Worm (Caenorhabditis elegans): ENCODE data around the gene snt-7.

snt-7 gene

ce11 chrX:15168424-15168823 is 30.5 kb downstream of the snt-7 start, which contains the start of gene ocr-3:
Gene ocr-3, plus strand, starts transcription at chrX:15168724.
- TF ChIP-seq W03F9.2 (tag; optimal IDR thresholded peaks at IDR 0.05) = no peak
- TF ChIP-seq dao-5 (tag; optimal IDR thresholded peaks at IDR 0.05) = no peak
- TF ChIP-seq him-1 (tag; optimal IDR thresholded peaks at IDR 0.05) = no peak

ce11 chrX:15167692-15168091 is 31.3 kb downstream of the snt-7 start:
- TF ChIP-seq him-1 (tag; optimal IDR thresholded peaks at IDR 0.05) (no peak), dao-5 (tag; optimal IDR thresholded peaks at IDR 0.05) (no peak), W03F9.2 (tag; optimal IDR thresholded peaks at IDR 0.05) (no peak)

ce11 chrX:15166122-15166521 is 32.8 kb downstream of the snt-7 start, which contains the start of gene T10B10.8:
Gene T10B10.8, minus strand, starts transcription at chrX:15166222.
- TF ChIP-seq dao-5 (tag; optimal IDR thresholded peaks at IDR 0.05) = no peak
- no peak for TF ChIP-seq him-1 (tag; optimal IDR thresholded peaks at IDR 0.05)
- TF ChIP-seq W03F9.2 (tag; optimal IDR thresholded peaks at IDR 0.05) = no peak

ce11 chrX:15164108-15164507 is 34.8 kb downstream of the snt-7 start, which contains the start of gene T10B10.9:
Gene T10B10.9, plus strand, starts transcription at chrX:15164408.
- TF ChIP-seq dao-5 (tag; optimal IDR thresholded peaks at IDR 0.05) (no peak), W03F9.2 (tag; optimal IDR thresholded peaks at IDR 0.05) (no peak), him-1 (tag; optimal IDR thresholded peaks at IDR 0.05) (no peak)

ce11 chrX:15163118-15163517 is 35.8 kb downstream of the snt-7 start:
- no peak for TF ChIP-seq dao-5 (tag; optimal IDR thresholded peaks at IDR 0.05)
- no peak for TF ChIP-seq him-1 (tag; optimal IDR thresholded peaks at IDR 0.05)
- TF ChIP-seq W03F9.2 (tag; optimal IDR thresholded peaks at IDR 0.05) = no peak

ce11 chrX:15160923-15161322 is 38.0 kb downstream of the snt-7 start:
- TF ChIP-seq dao-5 (tag; optimal IDR thresholded peaks at IDR 0.05) (no peak), W03F9.2 (tag; optimal IDR thresholded peaks at IDR 0.05) (no peak), him-1 (tag; optimal IDR thresholded peaks at IDR 0.05) (no peak)

ce11 chrX:15159362-15159761 is 39.6 kb downstream of the snt-7 start:
- TF ChIP-seq W03F9.2 (tag; optimal IDR thresholded peaks at IDR 0.05) (no peak), him-1 (tag; optimal IDR thresholded peaks at IDR 0.05) (no peak), dao-5 (tag; optimal IDR thresholded peaks at IDR 0.05) (no peak)

- TF ChIP-seq him-1 (tag; optimal IDR thresholded peaks at IDR 0.05) = no peak
- no peak for TF ChIP-seq dao-5 (tag; optimal IDR thresholded peaks at IDR 0.05)
Observed at ce11 chrX:15158699-15159312, 40.1 kb downstream of the snt-7 start, which contains the start of gene C11G10.1. Gene C11G10.1, minus strand, starts transcription at chrX:15158749.

- TF ChIP-seq W03F9.2 (tag; optimal IDR thresholded peaks at IDR 0.05) = no peak
- TF ChIP-seq him-1 (tag; optimal IDR thresholded peaks at IDR 0.05) = no peak
- TF ChIP-seq dao-5 (tag; optimal IDR thresholded peaks at IDR 0.05) = no peak
Observed at ce11 chrX:15157854-15158253, 41.1 kb downstream of the snt-7 start.

- TF ChIP-seq W03F9.2 (tag; optimal IDR thresholded peaks at IDR 0.05) (no peak), dao-5 (tag; optimal IDR thresholded peaks at IDR 0.05) (no peak), him-1 (tag; optimal IDR thresholded peaks at IDR 0.05) (no peak)
Observed at ce11 chrX:15155054-15155453, 43.9 kb downstream of the snt-7 start.

- no peak for TF ChIP-seq him-1 (tag; optimal IDR thresholded peaks at IDR 0.05)
- no peak for TF ChIP-seq W03F9.2 (tag; optimal IDR thresholded peaks at IDR 0.05)
- TF ChIP-seq dao-5 (tag; optimal IDR thresholded peaks at IDR 0.05) = no peak
Observed at ce11 chrX:15148831-15149230, 50.1 kb downstream of the snt-7 start.

ce11 chrX:15148389-15148788 is 50.6 kb downstream of the snt-7 start:
- TF ChIP-seq dao-5 (tag; optimal IDR thresholded peaks at IDR 0.05) (no peak), W03F9.2 (tag; optimal IDR thresholded peaks at IDR 0.05) (no peak), him-1 (tag; optimal IDR thresholded peaks at IDR 0.05) (no peak)

ce11 chrX:15147640-15148039 is 51.3 kb downstream of the snt-7 start, which contains the start of gene unc-7:
Gene unc-7, minus strand, starts transcription at chrX:15147740.
- no peak for TF ChIP-seq him-1 (tag; optimal IDR thresholded peaks at IDR 0.05)
- TF ChIP-seq dao-5 (tag; optimal IDR thresholded peaks at IDR 0.05) = no peak
- TF ChIP-seq W03F9.2 (tag; optimal IDR thresholded peaks at IDR 0.05) = no peak

- TF ChIP-seq W03F9.2 (tag; optimal IDR thresholded peaks at IDR 0.05) (no peak), him-1 (tag; optimal IDR thresholded peaks at IDR 0.05) (no peak), dao-5 (tag; optimal IDR thresholded peaks at IDR 0.05) (no peak)
Observed at ce11 chrX:15146415-15147210, 52.3 kb downstream of the snt-7 start.
